Worm (Caenorhabditis elegans): ENCODE data around the gene T13F3.4.

Gene T13F3.4

ce11 chrV:16300276-16300675 lies 33.9 kb upstream of the T13F3.4 start, which contains the start of gene srbc-82:
Gene srbc-82, plus strand, starts transcription at chrV:16300576.
- TF ChIP-seq snpc-4 (tag; optimal IDR thresholded peaks at IDR 0.05), result no peak

DNA sequence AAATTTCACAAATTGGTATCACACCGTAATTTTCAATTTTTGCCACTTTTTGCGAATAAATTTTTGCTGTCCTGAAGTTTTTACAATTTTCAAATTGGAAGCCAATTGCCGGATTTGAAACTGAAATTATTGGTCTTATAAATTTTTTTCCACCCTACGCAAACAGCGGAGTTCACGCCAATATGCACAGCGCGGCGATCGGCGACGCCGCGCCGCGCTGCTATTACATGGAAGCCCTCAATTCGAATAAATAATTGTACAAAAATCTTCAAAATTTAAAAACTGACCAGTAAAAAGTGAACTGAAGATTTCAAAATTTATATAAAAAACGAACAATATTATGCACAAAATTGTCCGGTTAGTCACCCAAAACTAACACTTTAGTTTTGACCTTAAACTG lies 33.4 kb upstream of the T13F3.4 start:
- TF ChIP-seq skn-1 (tag; optimal IDR thresholded peaks at IDR 0.05) (no peak), ztf-4 (tag; optimal IDR thresholded peaks at IDR 0.05) (no peak), aly-2 (tag; optimal IDR thresholded peaks at IDR 0.05) (no peak)

DNA sequence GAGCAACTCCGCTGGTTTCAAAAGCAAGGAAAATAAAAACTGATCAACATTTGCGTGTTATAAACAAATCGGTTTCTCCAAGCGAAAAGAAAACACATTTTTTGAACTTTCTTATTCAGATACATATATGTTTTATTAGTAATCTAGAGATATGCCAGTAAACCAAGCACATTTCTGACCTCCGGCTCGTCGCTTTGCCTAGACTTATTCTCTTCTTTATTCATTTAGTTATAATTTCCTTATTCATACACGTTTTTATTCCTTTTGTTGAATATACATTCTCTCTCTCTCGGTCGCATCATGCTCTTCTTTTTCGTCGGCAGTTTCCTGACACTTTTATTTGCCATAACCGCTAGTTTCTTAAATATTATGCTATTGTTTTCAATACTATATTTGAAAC lies 32.3 kb upstream of the T13F3.4 start, which contains the start of gene srbc-84:
Gene srbc-84 (plus strand): TSS at position 301 of the 400 bp plus-strand sequence.
- no peak for TF ChIP-seq mml-1 (tag; optimal IDR thresholded peaks at IDR 0.05)
- TF ChIP-seq pha-4 (tag; optimal IDR thresholded peaks at IDR 0.05), result no peak
- no peak for TF ChIP-seq nhr-23 (tag; optimal IDR thresholded peaks at IDR 0.05)
- TF ChIP-seq nhr-76 (tag; optimal IDR thresholded peaks at IDR 0.05), result no peak
- TF ChIP-seq sea-2 (GFP tag; optimal IDR thresholded peaks at IDR 0.05), result no peak

DNA sequence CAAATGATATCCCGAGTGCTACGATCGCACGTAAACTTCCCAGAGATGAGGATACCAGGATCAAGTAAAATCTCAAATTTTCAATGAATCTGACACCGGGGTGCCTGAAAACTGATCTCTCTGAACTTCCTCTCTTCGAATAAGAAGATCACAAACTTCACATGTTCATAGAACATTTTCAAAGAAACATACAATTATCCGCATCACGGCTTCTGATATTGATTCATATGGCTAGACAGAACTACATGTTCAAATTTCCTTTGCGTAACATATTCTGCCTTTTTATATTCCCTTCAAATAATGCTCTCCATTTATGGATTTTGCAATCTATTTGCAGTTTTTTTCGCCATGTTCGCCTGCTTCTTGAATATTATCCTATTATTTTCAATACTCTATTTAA lies 30.7 kb upstream of the T13F3.4 start, which contains the start of gene srbc-83:
Gene srbc-83 (plus strand): TSS at position 301 of the 400 bp plus-strand sequence.
- TF ChIP-seq pqm-1 (tag; optimal IDR thresholded peaks at IDR 0.05), result no peak
- no peak for TF ChIP-seq jun-1 (tag; optimal IDR thresholded peaks at IDR 0.05)
- no peak for TF ChIP-seq egl-5 (tag; optimal IDR thresholded peaks at IDR 0.05)
- TF ChIP-seq unc-62 (GFP tag; optimal IDR thresholded peaks at IDR 0.05), result no peak

- no peak for TF ChIP-seq ceh-9 (tag; optimal IDR thresholded peaks at IDR 0.05)
- peak; percentile 12 for TF ChIP-seq pqm-1 (tag; optimal IDR thresholded peaks at IDR 0.05)
- TF ChIP-seq unc-62 (GFP tag; optimal IDR thresholded peaks at IDR 0.05), result no peak
- TF ChIP-seq elt-3 (tag; optimal IDR thresholded peaks at IDR 0.05), result no peak
- peak; percentile 42 for TF ChIP-seq elt-2 (tag; optimal IDR thresholded peaks at IDR 0.05)
- TF ChIP-seq aly-2 (tag; optimal IDR thresholded peaks at IDR 0.05), result no peak
- TF ChIP-seq nhr-237 (tag; optimal IDR thresholded peaks at IDR 0.05), result no peak
Measured at ce11 chrV:16292409-16292808, 26.0 kb upstream of the T13F3.4 start, which contains the start of gene oac-5. Gene oac-5, plus strand, starts transcription at chrV:16292709.

DNA sequence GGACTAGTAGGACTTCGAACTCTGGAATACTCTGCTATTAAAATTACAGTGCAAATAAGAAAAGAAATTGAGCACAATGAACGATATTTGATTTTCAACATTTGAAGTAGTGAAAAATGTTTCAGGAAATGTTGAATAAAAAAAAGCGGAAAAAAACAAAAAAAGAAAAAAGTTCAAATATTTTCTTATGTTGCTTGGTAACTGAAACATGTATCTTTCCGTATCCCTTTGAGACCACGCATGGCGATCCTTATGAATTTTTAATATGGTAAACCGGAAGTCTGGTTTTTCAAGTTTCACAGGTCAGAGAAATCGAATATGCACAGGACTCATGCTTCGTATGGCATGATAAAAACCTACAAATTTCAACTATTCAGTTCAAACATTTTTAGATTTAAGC lies 21.2 kb upstream of the T13F3.4 start, which contains the start of gene F28G4.3:
Gene F28G4.3 (minus strand): TSS at position 101 of the 400 bp plus-strand sequence.
- TF ChIP-seq nhr-11 (tag; optimal IDR thresholded peaks at IDR 0.05) (no peak), nhr-43 (tag; optimal IDR thresholded peaks at IDR 0.05; ENCODE audit: poor library complexity, severe bottlenecking) (no peak), lin-15B (tag; optimal IDR thresholded peaks at IDR 0.05) (no peak), ZK546.5 (tag; optimal IDR thresholded peaks at IDR 0.05) (no peak), nfya-1 (tag; optimal IDR thresholded peaks at IDR 0.05; ENCODE audit: insufficient read depth) (no peak), egl-5 (tag; optimal IDR thresholded peaks at IDR 0.05) (no peak), lin-39 (tag; optimal IDR thresholded peaks at IDR 0.05) (no peak), nhr-237 (tag; optimal IDR thresholded peaks at IDR 0.05) (no peak), fkh-2 (tag; optimal IDR thresholded peaks at IDR 0.05) (no peak), ceh-82 (tag; optimal IDR thresholded peaks at IDR 0.05) (no peak), snpc-4 (tag; optimal IDR thresholded peaks at IDR 0.05) (no peak), jun-1 (tag; optimal IDR thresholded peaks at IDR 0.05) (no peak), ama-1 (optimal IDR thresholded peaks at IDR 0.05) (no peak)

ce11 chrV:16285794-16286193 lies 19.4 kb upstream of the T13F3.4 start, which contains the start of gene F28G4.4:
Gene F28G4.4, minus strand, starts transcription at chrV:16285894.
- no peak for TF ChIP-seq nhr-76 (tag; optimal IDR thresholded peaks at IDR 0.05)
- TF ChIP-seq nhr-28 (tag; optimal IDR thresholded peaks at IDR 0.05), result no peak
- no peak for TF ChIP-seq fkh-10 (GFP tag; optimal IDR thresholded peaks at IDR 0.05)
- TF ChIP-seq tbx-2 (tag; optimal IDR thresholded peaks at IDR 0.05), result no peak
- TF ChIP-seq ceh-28 (tag; optimal IDR thresholded peaks at IDR 0.05), result no peak
- no peak for TF ChIP-seq nhr-67 (tag; optimal IDR thresholded peaks at IDR 0.05)
- no peak for TF ChIP-seq skn-1 (tag; optimal IDR thresholded peaks at IDR 0.05)
- TF ChIP-seq R02D3.7 (tag; optimal IDR thresholded peaks at IDR 0.05), result no peak
- no peak for TF ChIP-seq fkh-2 (tag; optimal IDR thresholded peaks at IDR 0.05)

Data from whole organism, L3 larva.